Worm (Caenorhabditis elegans) whole organism, L4/young adult: ENCODE results near the gene R148.4.

Experiments used
- dao-5 ChIP-seq: sonication (generic microtip); optimal IDR thresholded peaks from 2 replicates; lab custom pipeline; 2016; ENCODE audit warnings: missing genotype, missing genetic modification characterization, moderate library complexity, missing compliant biosample characterization
- him-1 ChIP-seq: sonication (generic microtip); optimal IDR thresholded peaks from 2 replicates; lab custom pipeline; 2016; ENCODE audit warnings: missing genotype, missing genetic modification reagents, missing genetic modification characterization, missing compliant biosample characterization

DNA sequence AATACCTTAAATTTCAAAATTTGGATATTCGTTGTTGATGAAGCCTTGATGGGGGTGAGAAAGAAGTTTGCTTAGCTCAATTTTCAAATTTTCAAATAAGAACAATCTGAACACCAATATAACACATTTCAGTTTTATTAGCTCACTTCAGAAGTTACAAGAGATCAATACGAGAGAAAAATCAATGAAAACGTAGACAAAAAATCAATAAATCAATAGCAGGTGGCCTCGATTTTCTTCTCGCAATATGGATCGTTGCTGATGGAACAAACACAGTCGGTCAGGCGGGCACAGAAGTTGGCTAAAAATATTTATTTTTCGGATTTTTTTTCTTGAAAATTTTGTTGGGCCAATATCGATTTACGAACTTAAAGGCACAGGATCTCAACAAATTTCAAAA is 29.3 kb upstream of the R148.4 start:
- no peak for TF ChIP-seq him-1 (tag; lab: Kevin White, UChicago)
- TF ChIP-seq dao-5 (tag; lab: Kevin White, UChicago), result no peak
